Worm (Caenorhabditis elegans) whole organism, early embryonic: Measurements from ENCODE around the gene M57.1.

Experiments used
- B0310.2 ChIP-seq: sonication (generic microtip); optimal IDR thresholded peaks from 2 replicates; lab custom pipeline; 2016; ENCODE audit warnings: mild to moderate bottlenecking, missing genetic modification characterization, missing compliant biosample characterization
- F13C5.2 ChIP-seq: sonication (generic microtip); optimal IDR thresholded peaks from 2 replicates; lab custom pipeline; 2017; ENCODE audit warnings: mild to moderate bottlenecking, missing genetic modification characterization, inconsistent platforms, missing compliant biosample characterization
- ama-1 ChIP-seq: fragments of 150-350 bp; optimal IDR thresholded peaks from 2 replicates; lab custom pipeline; 2014
- sea-1 ChIP-seq: fragments of 200-800 bp; sonication (Bioruptor generic); conservative IDR thresholded peaks from 2 replicates; pipeline ENCODE4 v1.3.6; 2022; ENCODE audit warnings: missing genetic modification characterization, missing compliant biosample characterization

DNA sequence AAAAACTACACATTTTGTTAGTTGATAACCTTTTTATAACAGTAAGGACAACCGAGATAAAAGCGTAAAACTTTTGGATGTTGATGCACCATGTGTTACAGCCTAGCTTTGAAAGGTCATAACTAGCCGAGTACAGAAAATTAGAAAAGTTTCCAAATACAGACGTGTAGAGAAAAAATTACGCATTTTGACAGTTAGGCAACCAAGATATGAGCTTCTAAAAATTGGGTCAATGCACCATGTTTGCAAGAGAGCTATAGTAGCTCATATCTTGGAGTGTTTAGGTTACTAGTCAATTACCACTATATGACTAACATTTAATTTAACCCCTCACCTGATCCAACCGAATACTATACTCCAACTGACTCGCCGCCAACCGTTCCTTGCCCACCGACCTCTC is 20.7 kb downstream of the M57.1 start:
- TF ChIP-seq sea-1 (GFP tag; lab: Robert Waterston, UW), result no peak
- TF ChIP-seq ama-1 (lab: Kevin White, UChicago), result no peak
- TF ChIP-seq F13C5.2, result no peak
- no peak for TF ChIP-seq B0310.2 (tag; lab: Kevin White, UChicago)
